Worm (Caenorhabditis elegans) whole organism, mixed stage, embryonic: Measurements from ENCODE around the gene frm-10.

Source experiments
- M03D4.4 ChIP-seq: sonication (generic microtip); optimal IDR thresholded peaks from 2 replicates; lab custom pipeline; 2017; ENCODE audit warnings: mild to moderate bottlenecking, missing genetic modification characterization, missing compliant biosample characterization
- bed-3 ChIP-seq: fragments of 200-800 bp; sonication (Bioruptor generic); optimal IDR thresholded peaks from 3 replicates; lab custom pipeline; 2018; ENCODE audit warnings: mild to moderate bottlenecking, missing genetic modification characterization, moderate library complexity, missing compliant biosample characterization
- ceh-39 ChIP-seq: fragments of 150-350 bp; optimal IDR thresholded peaks from 2 replicates; lab custom pipeline; 2014; ENCODE audit warnings: missing biosample characterization, missing genetic modification characterization
- ceh-43 ChIP-seq: fragments of 200-800 bp; sonication (Bioruptor generic); optimal IDR thresholded peaks from 2 replicates; lab custom pipeline; 2018; ENCODE audit warnings: mild to moderate bottlenecking, missing genetic modification characterization, moderate library complexity, missing compliant biosample characterization
- ceh-83 ChIP-seq: fragments of 200-800 bp; sonication (Bioruptor generic); optimal IDR thresholded peaks from 2 replicates; lab custom pipeline; 2018; ENCODE audit warnings: mild to moderate bottlenecking, missing genetic modification characterization, missing compliant biosample characterization
- ces-1 ChIP-seq: fragments of 150-350 bp; optimal IDR thresholded peaks from 2 replicates; lab custom pipeline; 2014; ENCODE audit warnings: missing biosample characterization, missing genetic modification reagents, missing genetic modification characterization
- drap-1 ChIP-seq: fragments of 200-800 bp; sonication (Bioruptor generic); optimal IDR thresholded peaks from 3 replicates; lab custom pipeline; 2018; ENCODE audit warnings: mild to moderate bottlenecking, missing genetic modification characterization, missing compliant biosample characterization
- flh-1 ChIP-seq: fragments of 200-800 bp; sonication (Bioruptor generic); optimal IDR thresholded peaks from 2 replicates; lab custom pipeline; 2018; ENCODE audit warnings: mild to moderate bottlenecking, missing genetic modification characterization, moderate library complexity, missing compliant biosample characterization
- ham-2 ChIP-seq: fragments of 200-800 bp; sonication (Bioruptor generic); optimal IDR thresholded peaks from 2 replicates; lab custom pipeline; 2018; ENCODE audit warnings: mild to moderate bottlenecking, missing genetic modification characterization, missing compliant biosample characterization
- hlh-1 ChIP-seq: fragments of 150-350 bp; optimal IDR thresholded peaks from 2 replicates; lab custom pipeline; 2014; ENCODE audit warnings: missing biosample characterization, missing genetic modification reagents, missing genetic modification characterization
- lin-13 ChIP-seq: fragments of 150-350 bp; optimal IDR thresholded peaks from 2 replicates; lab custom pipeline; 2014; ENCODE audit warnings: missing biosample characterization, missing genetic modification characterization
- lsy-2 ChIP-seq: fragments of 150-350 bp; optimal IDR thresholded peaks from 2 replicates; lab custom pipeline; 2014; ENCODE audit warnings: missing biosample characterization, missing genetic modification characterization
- mab-5 ChIP-seq: fragments of 150-350 bp; optimal IDR thresholded peaks from 2 replicates; lab custom pipeline; 2014; ENCODE audit warnings: missing biosample characterization, missing genetic modification characterization
- mep-1 ChIP-seq: fragments of 150-350 bp; optimal IDR thresholded peaks from 2 replicates; lab custom pipeline; 2017; ENCODE audit warnings: missing biosample characterization, missing genetic modification reagents, missing genetic modification characterization, inconsistent platforms
- mls-2 ChIP-seq: sonication (generic microtip); optimal IDR thresholded peaks from 2 replicates; lab custom pipeline; 2016; ENCODE audit warnings: mild to moderate bottlenecking, missing genetic modification characterization, moderate library complexity, missing compliant biosample characterization
- nhr-237 ChIP-seq: fragments of 150-350 bp; optimal IDR thresholded peaks from 2 replicates; lab custom pipeline; 2014; ENCODE audit warnings: missing biosample characterization, missing genetic modification characterization
- nhr-28 ChIP-seq: fragments of 150-350 bp; optimal IDR thresholded peaks from 2 replicates; lab custom pipeline; 2014; ENCODE audit warnings: missing biosample characterization, missing genetic modification characterization
- nhr-76 ChIP-seq: sonication (generic microtip); optimal IDR thresholded peaks from 2 replicates; lab custom pipeline; 2017; ENCODE audit warnings: missing biosample characterization, missing genetic modification characterization
- pha-4 ChIP-seq: fragments of 150-350 bp; optimal IDR thresholded peaks from 2 replicates; lab custom pipeline; 2018; ENCODE audit warnings: missing biosample characterization, missing genetic modification reagents, missing genetic modification characterization
- sem-2 ChIP-seq: fragments of 200-800 bp; sonication (Bioruptor generic); optimal IDR thresholded peaks from 2 replicates; lab custom pipeline; 2018; ENCODE audit warnings: mild to moderate bottlenecking, missing genetic modification characterization, missing compliant biosample characterization
- tbx-8 ChIP-seq: fragments of 200-800 bp; sonication (Bioruptor generic); optimal IDR thresholded peaks from 2 replicates; lab custom pipeline; 2018; ENCODE audit warnings: mild to moderate bottlenecking, missing genetic modification characterization, moderate library complexity, missing compliant biosample characterization
- unc-62 ChIP-seq: fragments of 150-350 bp; optimal IDR thresholded peaks from 2 replicates; lab custom pipeline; 2014; ENCODE audit warnings: missing biosample characterization, missing genetic modification reagents, missing genetic modification characterization
- zip-8 ChIP-seq: fragments of 150-350 bp; optimal IDR thresholded peaks from 2 replicates; lab custom pipeline; 2014; ENCODE audit warnings: missing biosample characterization, missing genetic modification characterization

Gene frm-10

DNA sequence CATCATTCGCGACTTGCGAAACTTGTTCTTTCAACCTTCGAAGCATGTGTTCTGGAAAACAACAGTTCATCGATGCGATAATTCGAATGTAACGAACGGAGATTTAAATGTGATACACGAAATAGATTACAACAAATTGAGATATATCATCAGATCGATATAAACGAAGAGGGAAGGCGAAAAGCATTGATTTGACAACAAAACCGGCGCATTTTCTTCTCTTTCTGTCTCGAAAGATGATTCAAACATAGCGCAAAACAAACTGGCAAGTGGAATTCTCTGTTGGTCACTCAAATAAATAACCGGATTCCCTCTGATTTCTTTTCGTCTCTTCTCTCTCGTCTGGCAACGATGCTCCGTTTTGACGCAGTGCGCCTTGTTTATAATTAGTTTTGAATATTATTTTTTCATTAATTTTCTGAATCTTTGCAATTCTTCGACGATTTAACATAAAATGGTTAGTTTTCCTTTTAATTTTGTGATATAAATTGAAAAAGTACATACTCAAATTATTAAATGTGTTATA, 34.4 kb downstream of the frm-10 start, which contains the start of the genes eea-1 and gut-2:
Gene eea-1 (minus strand): TSS at position 51 of the 526 bp plus-strand sequence.
Gene gut-2 (plus strand): TSS at position 369 of the 526 bp plus-strand sequence.
- TF ChIP-seq pha-4 (peak; percentile 60), ceh-39 (no peak), mep-1 (tag; lab: Kevin White, UChicago) (peak; percentile 73), nhr-237 (tag; lab: Kevin White, UChicago) (peak; percentile 25), ces-1 (peak; percentile 90), hlh-1 (tag; lab: Kevin White, UChicago) (no peak), lsy-2 (tag; lab: Kevin White, UChicago) (peak; percentile 22)

ce11 chrV:13499227-13499626, 36.2 kb downstream of the frm-10 start:
- TF ChIP-seq unc-62 (no peak), lin-13 (no peak)

DNA sequence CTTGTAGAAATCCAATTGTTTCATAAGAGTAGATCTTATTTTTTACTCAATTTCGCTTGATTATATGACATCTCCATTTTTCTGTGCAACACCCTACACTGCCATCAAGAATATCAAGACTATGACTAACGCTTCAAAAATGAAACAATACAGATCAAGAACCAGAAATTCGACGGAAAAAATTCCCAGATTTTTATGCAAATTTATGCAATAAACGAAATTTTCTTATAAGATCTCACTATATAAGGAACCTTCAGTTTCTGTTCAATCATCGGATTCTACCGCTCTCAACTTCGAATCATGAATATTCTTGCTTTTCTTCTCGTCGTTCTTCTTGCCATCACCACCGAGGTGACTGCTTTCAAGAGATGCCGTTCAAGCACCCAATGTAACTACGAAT, 43.3 kb downstream of the frm-10 start, which contains the start of gene R11G10.4:
Gene R11G10.4 (plus strand): TSS at position 301 of the 400 bp plus-strand sequence.
- no peak for TF ChIP-seq M03D4.4 (tag; lab: Kevin White, UChicago)
- TF ChIP-seq pha-4, result no peak
- no peak for TF ChIP-seq ham-2 (GFP tag; lab: Kevin White, UChicago)
- TF ChIP-seq lin-13, result no peak
- no peak for TF ChIP-seq lsy-2 (tag; lab: Kevin White, UChicago)
- no peak for TF ChIP-seq ceh-83 (GFP tag; lab: Kevin White, UChicago)
- no peak for TF ChIP-seq hlh-1 (tag; lab: Kevin White, UChicago)
- TF ChIP-seq, all 35 proteins: peak for 0

DNA sequence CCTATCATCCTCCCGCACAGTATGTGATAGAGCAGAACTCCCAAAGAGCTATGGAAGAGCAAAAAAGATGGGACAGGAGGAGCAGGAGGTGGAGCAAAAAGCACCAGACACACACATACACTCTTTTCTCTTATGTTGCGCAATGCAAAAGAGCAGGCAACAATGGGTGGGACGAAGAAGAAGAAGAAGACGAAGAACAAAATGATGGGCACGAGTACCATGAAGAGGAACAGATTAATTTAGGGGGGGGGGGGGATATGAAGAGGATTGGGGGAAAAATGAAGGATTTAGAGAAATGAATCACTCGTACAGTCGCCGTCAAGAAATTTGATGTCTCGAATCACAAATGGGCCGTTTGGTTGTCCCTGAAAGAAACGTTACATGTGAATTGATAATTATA, 48.6 kb downstream of the frm-10 start, which contains the start of gene avr-15:
Gene avr-15 (minus strand): TSS at position 101 of the 400 bp plus-strand sequence.
- TF ChIP-seq pha-4, result no peak
- TF ChIP-seq zip-8, result peak; percentile 64

- TF ChIP-seq mab-5 (no peak), drap-1 (GFP tag; lab: Kevin White, UChicago) (no peak), nhr-237 (tag; lab: Kevin White, UChicago) (no peak), pha-4 (no peak), hlh-1 (tag; lab: Kevin White, UChicago) (no peak), ceh-43 (no peak), nhr-28 (tag; lab: Kevin White, UChicago) (no peak), unc-62 (no peak), flh-1 (GFP tag; lab: Kevin White, UChicago) (no peak), mls-2 (no peak), nhr-76 (no peak), tbx-8 (GFP tag; lab: Kevin White, UChicago) (no peak), lsy-2 (tag; lab: Kevin White, UChicago) (no peak), zip-8 (no peak), bed-3 (no peak), M03D4.4 (tag; lab: Kevin White, UChicago) (no peak)
- TF ChIP-seq, all 35 proteins: peak for 0
Observed at ce11 chrV:13512515-13512914, 49.5 kb downstream of the frm-10 start.

DNA sequence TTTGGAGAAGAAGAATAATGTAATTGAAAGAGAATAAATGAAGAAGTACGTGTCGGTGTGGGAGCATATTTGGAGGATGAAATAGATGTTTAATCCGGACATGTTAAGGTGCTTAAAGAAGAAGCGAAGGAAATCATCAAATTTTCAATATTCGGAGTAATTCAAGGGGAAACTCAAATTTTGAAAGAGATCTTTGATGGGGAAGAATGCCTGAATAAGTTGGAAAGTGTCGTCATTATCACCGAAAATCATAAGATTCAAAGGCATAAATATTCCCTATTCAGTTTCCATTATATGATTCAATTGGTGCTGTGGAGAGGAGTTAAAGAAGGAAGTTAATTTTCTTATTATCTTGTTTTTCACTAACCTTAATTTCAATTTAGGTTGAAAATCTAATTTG, 52.1 kb downstream of the frm-10 start, which contains the start of gene semi-1:
Gene semi-1 (minus strand): TSS at position 101 of the 400 bp plus-strand sequence.
- TF ChIP-seq lin-13, result no peak
- TF ChIP-seq ceh-39, result no peak
- no peak for TF ChIP-seq sem-2
- no peak for TF ChIP-seq nhr-28 (tag; lab: Kevin White, UChicago)
